Fruit fly (Drosophila melanogaster) S2 (cell line): ENCODE data around the gene CCY.
"Not testable (repeated sequence)": the region's sequence is repeated elsewhere in the genome, so short reads cannot be mapped to it uniquely, and the experiment has no call there.

Experiments
- CG8478 ChIP-seq: fragments of >200 bp; optimal IDR thresholded peaks from 2 replicates; lab custom pipeline; 2018
- CTCF ChIP-seq, 2 experiments: fragments of >200 bp; optimal IDR thresholded peaks; 2 replicates each; lab custom pipeline; 2018

DNA sequence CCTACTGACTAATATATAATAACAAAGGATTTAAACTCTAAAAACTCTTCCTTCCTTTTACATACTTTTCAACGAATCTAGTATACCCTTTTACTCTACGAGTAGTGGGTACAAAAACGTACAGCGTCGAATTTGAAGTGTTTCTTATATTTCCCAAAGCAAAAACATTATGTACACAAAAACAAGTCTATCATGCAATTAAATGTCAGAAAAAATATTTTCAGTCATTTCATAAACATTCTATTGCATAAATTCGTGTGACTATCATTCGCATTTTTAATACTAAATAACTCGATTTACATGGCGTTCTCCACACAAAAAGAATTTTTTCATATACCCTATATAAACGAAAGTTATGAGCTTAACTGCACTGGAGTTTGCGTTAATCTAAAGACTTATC, at the start of gene CCY:
- not testable (repeated sequence) for TF ChIP-seq CTCF (optimal IDR thresholded peaks at IDR 0.05; lab: Kevin White, UChicago); CG8478 (lab: Kevin White, UChicago)
